Worm (Caenorhabditis elegans): Measurements from ENCODE around the gene cah-2.

- TF ChIP-seq sptf-1 (tag; optimal IDR thresholded peaks at IDR 0.05) (no peak), unc-98 (GFP tag; IDR thresholded peaks at IDR 0.05) (no peak), lin-14 (GFP tag; optimal IDR thresholded peaks at IDR 0.05) (no peak), ama-1 (optimal IDR thresholded peaks at IDR 0.05) (no peak), pqm-1 (tag; optimal IDR thresholded peaks at IDR 0.05) (no peak), lin-15B (tag; optimal IDR thresholded peaks at IDR 0.05) (no peak), fos-1 (tag; optimal IDR thresholded peaks at IDR 0.05) (no peak), jun-1 (tag; optimal IDR thresholded peaks at IDR 0.05) (no peak)
Observed at ce11 chrII:7458706-7459105, 24.2 kb downstream of the cah-2 start, which contains the start of gene D1022.5.

Data from whole organism, L1 larva.